Worm (Caenorhabditis elegans) whole organism, late embryonic: ENCODE measurements around the gene tre-5.

Experiments used
- F13H6.1 ChIP-seq: sonication (generic microtip); optimal IDR thresholded peaks from 2 replicates; lab custom pipeline; 2016; ENCODE audit warnings: missing genetic modification characterization, missing compliant biosample characterization
- ama-1 ChIP-seq: fragments of 150-350 bp; optimal IDR thresholded peaks from 2 replicates; lab custom pipeline; 2014
- ceh-18 ChIP-seq: sonication (generic microtip); optimal IDR thresholded peaks from 2 replicates; lab custom pipeline; 2016; ENCODE audit warnings: missing genetic modification characterization, missing compliant biosample characterization
- fkh-10 ChIP-seq: fragments of 150-350 bp; optimal IDR thresholded peaks from 2 replicates; lab custom pipeline; 2014; ENCODE audit warnings: missing biosample characterization, missing genetic modification reagents, missing genetic modification characterization
- hlh-6 ChIP-seq: sonication (generic microtip); optimal IDR thresholded peaks from 2 replicates; lab custom pipeline; 2016; ENCODE audit warnings: missing genotype, missing genetic modification characterization, missing compliant biosample characterization
- madf-2 ChIP-seq: sonication (generic microtip); optimal IDR thresholded peaks from 2 replicates; lab custom pipeline; 2017; ENCODE audit warnings: missing genetic modification characterization, missing compliant biosample characterization
- nhr-232 ChIP-seq: sonication (generic microtip); optimal IDR thresholded peaks from 2 replicates; lab custom pipeline; 2016; ENCODE audit warnings: missing genetic modification characterization, missing compliant biosample characterization
- pha-4 ChIP-seq: fragments of 150-350 bp; optimal IDR thresholded peaks from 2 replicates; lab custom pipeline; 2018; ENCODE audit warnings: missing biosample characterization, missing genetic modification reagents, missing genetic modification characterization
- tbx-2 ChIP-seq: sonication (generic microtip); optimal IDR thresholded peaks from 2 replicates; lab custom pipeline; 2016; ENCODE audit warnings: missing genetic modification characterization, missing compliant biosample characterization
- unc-55 ChIP-seq: sonication (generic microtip); optimal IDR thresholded peaks from 2 replicates; lab custom pipeline; 2017; ENCODE audit warnings: missing biosample characterization, missing genetic modification reagents, missing genetic modification characterization
- unc-86 ChIP-seq: sonication (generic microtip); optimal IDR thresholded peaks from 2 replicates; lab custom pipeline; 2016; ENCODE audit warnings: missing genetic modification characterization, missing compliant biosample characterization

- no peak for TF ChIP-seq hlh-6
- no peak for TF ChIP-seq ama-1 (lab: Kevin White, UChicago)
- no peak for TF ChIP-seq unc-55
- TF ChIP-seq tbx-2 (tag; lab: Kevin White, UChicago) = no peak
- no peak for TF ChIP-seq F13H6.1 (tag; lab: Kevin White, UChicago)
- no peak for TF ChIP-seq unc-86 (tag; lab: Kevin White, UChicago)
- no peak for TF ChIP-seq nhr-232 (tag; lab: Kevin White, UChicago)
- TF ChIP-seq pha-4 = no peak
- no peak for TF ChIP-seq madf-2 (tag; lab: Kevin White, UChicago)
- TF ChIP-seq ceh-18 (tag; lab: Kevin White, UChicago) = no peak
- TF ChIP-seq fkh-10 (GFP tag; lab: Kevin White, UChicago) = no peak
Measured at ce11 chrII:68757-69156, 13.7 kb upstream of the tre-5 start.
